Worm (Caenorhabditis elegans) whole organism, L1 larva: ENCODE results near the gene B0303.16.

Experiments used
- C04F5.9 ChIP-seq: sonication (generic microtip); optimal IDR thresholded peaks from 2 replicates; lab custom pipeline; 2016; ENCODE audit warnings: missing genetic modification characterization, missing compliant biosample characterization
- C34B4.2 ChIP-seq: sonication (generic microtip); optimal IDR thresholded peaks from 2 replicates; lab custom pipeline; 2017; ENCODE audit warnings: mild to moderate bottlenecking, missing genetic modification characterization, missing compliant biosample characterization
- F16B12.6 ChIP-seq: fragments of 150-350 bp; optimal IDR thresholded peaks from 2 replicates; lab custom pipeline; 2014; ENCODE audit warnings: missing biosample characterization, missing genetic modification characterization
- Y116A8C.19 ChIP-seq: sonication (generic microtip); optimal IDR thresholded peaks from 2 replicates; lab custom pipeline; 2016; ENCODE audit warnings: missing compliant biosample characterization, missing genetic modification characterization, borderline replicate concordance
- aha-1 ChIP-seq: fragments of 150-350 bp; optimal IDR thresholded peaks from 2 replicates; lab custom pipeline; 2014; ENCODE audit warnings: missing biosample characterization, missing genetic modification characterization
- alr-1 ChIP-seq: fragments of 200-800 bp; sonication (Bioruptor generic); optimal IDR thresholded peaks from 2 replicates; lab custom pipeline; 2018; ENCODE audit warnings: borderline replicate concordance, mild to moderate bottlenecking, missing genetic modification characterization, missing compliant biosample characterization
- ama-1 ChIP-seq: fragments of 150-350 bp; optimal IDR thresholded peaks from 2 replicates; lab custom pipeline; 2014
- ceh-63 ChIP-seq: fragments of 200-800 bp; sonication (Bioruptor generic); optimal IDR thresholded peaks from 2 replicates; lab custom pipeline; 2018; ENCODE audit warnings: mild to moderate bottlenecking, missing genetic modification characterization, missing compliant biosample characterization
- ces-1 ChIP-seq: fragments of 150-350 bp; optimal IDR thresholded peaks from 2 replicates; lab custom pipeline; 2014; ENCODE audit warnings: missing biosample characterization, missing genetic modification reagents, missing genetic modification characterization
- dsc-1 ChIP-seq: sonication (generic microtip); optimal IDR thresholded peaks from 2 replicates; lab custom pipeline; 2016; ENCODE audit warnings: mild to moderate bottlenecking, missing genetic modification characterization, missing compliant biosample characterization
- efl-1 ChIP-seq, 4 experiments: fragments of 150-350 bp; optimal IDR thresholded peaks in 3 of 4; peaks in 1 of 4; 1 replicate in 1 of 4; 2 replicates in 3 of 4; lab custom pipeline; 2014; ENCODE audit warnings: missing biosample characterization in 2 of 4, missing genetic modification characterization in 2 of 4, missing genetic modification reagents in 2 of 4
- efl-3 ChIP-seq: fragments of 200-800 bp; sonication (Bioruptor generic); optimal IDR thresholded peaks from 2 replicates; lab custom pipeline; 2018; ENCODE audit warnings: mild to moderate bottlenecking, missing genetic modification characterization, missing compliant biosample characterization
- elt-2 ChIP-seq: sonication (generic microtip); optimal IDR thresholded peaks from 2 replicates; lab custom pipeline; 2016; ENCODE audit warnings: missing genetic modification characterization, mild to moderate bottlenecking, inconsistent platforms, missing compliant biosample characterization, missing genetic modification reagents
- elt-3 ChIP-seq, 6 experiments: fragments of 150-350 bp in 1 of 6; sonication (generic microtip); optimal IDR thresholded peaks; 2 replicates each; lab custom pipeline; 2017 to 2018; ENCODE audit warnings: missing biosample characterization in 6 of 6, missing genetic modification characterization in 6 of 6, inconsistent platforms in 1 of 6
- ets-5 ChIP-seq: fragments of 200-800 bp; sonication (Bioruptor generic); IDR thresholded peaks from 2 replicates; pipeline ENCODE4 v1.3.6; 2022; ENCODE audit warnings: missing genetic modification characterization, missing compliant biosample characterization
- fkh-10 ChIP-seq: sonication (generic microtip); optimal IDR thresholded peaks from 2 replicates; lab custom pipeline; 2017; ENCODE audit warnings: missing biosample characterization, missing genetic modification reagents, missing genetic modification characterization
- fkh-4 ChIP-seq: sonication (generic microtip); optimal IDR thresholded peaks from 2 replicates; lab custom pipeline; 2016; ENCODE audit warnings: missing compliant biosample characterization, missing genetic modification characterization, borderline replicate concordance
- fos-1 ChIP-seq: fragments of 150-350 bp; optimal IDR thresholded peaks from 2 replicates; lab custom pipeline; 2014; ENCODE audit warnings: missing biosample characterization, missing genetic modification characterization
- grh-1 ChIP-seq: fragments of 200-800 bp; sonication (Bioruptor generic); IDR thresholded peaks from 2 replicates; pipeline ENCODE4 v1.3.6; 2022; ENCODE audit warnings: missing genetic modification reagents, missing genetic modification characterization, missing compliant biosample characterization
- hpl-2 ChIP-seq: fragments of 150-350 bp; optimal IDR thresholded peaks from 2 replicates; lab custom pipeline; 2014; ENCODE audit warnings: missing biosample characterization, missing genetic modification reagents, missing genetic modification characterization
- jun-1 ChIP-seq: fragments of 150-350 bp; optimal IDR thresholded peaks from 2 replicates; lab custom pipeline; 2014; ENCODE audit warnings: missing biosample characterization, missing genetic modification reagents, missing genetic modification characterization
- lin-13 ChIP-seq: fragments of 150-350 bp; optimal IDR thresholded peaks from 2 replicates; lab custom pipeline; 2014; ENCODE audit warnings: missing biosample characterization, missing genetic modification reagents, missing genetic modification characterization
- lin-14 ChIP-seq: fragments of 200-800 bp; sonication (Bioruptor generic); optimal IDR thresholded peaks from 2 replicates; lab custom pipeline; 2018; ENCODE audit warnings: mild to moderate bottlenecking, missing genetic modification characterization, moderate library complexity, missing compliant biosample characterization
- lin-15B ChIP-seq: fragments of 150-350 bp; sonication (generic microtip); optimal IDR thresholded peaks from 3 replicates; lab custom pipeline; 2014; ENCODE audit warnings: missing biosample characterization, missing genetic modification characterization
- lin-35 ChIP-seq, 2 experiments: fragments of 150-350 bp; optimal IDR thresholded peaks; 2 replicates each; lab custom pipeline; 2014; ENCODE audit warnings: missing biosample characterization in 2 of 2, missing genetic modification characterization in 2 of 2, missing genetic modification reagents in 2 of 2
- lin-39 ChIP-seq: fragments of 150-350 bp; optimal IDR thresholded peaks from 2 replicates; lab custom pipeline; 2014; ENCODE audit warnings: missing biosample characterization, missing genetic modification reagents, missing genetic modification characterization
- lsy-2 ChIP-seq, 2 experiments: fragments of 150-350 bp; optimal IDR thresholded peaks; 2 replicates each; lab custom pipeline; 2014; ENCODE audit warnings: missing biosample characterization in 2 of 2, missing genetic modification characterization in 2 of 2
- mdl-1 ChIP-seq, 2 experiments: fragments of 150-350 bp; optimal IDR thresholded peaks; 2 replicates each; lab custom pipeline; 2014 to 2017; ENCODE audit warnings: missing biosample characterization in 2 of 2, missing genetic modification characterization in 2 of 2, inconsistent platforms in 1 of 2
- mef-2 ChIP-seq: fragments of 150-350 bp; optimal IDR thresholded peaks from 2 replicates; lab custom pipeline; 2014; ENCODE audit warnings: missing biosample characterization, missing genetic modification characterization
- nhr-12 ChIP-seq: sonication (generic microtip); optimal IDR thresholded peaks from 2 replicates; lab custom pipeline; 2017; ENCODE audit warnings: missing biosample characterization, missing genetic modification characterization
- nhr-19 ChIP-seq: fragments of 200-800 bp; sonication (Bioruptor generic); conservative IDR thresholded peaks from 2 replicates; pipeline ENCODE4 v1.3.6; 2022; ENCODE audit warnings: missing genetic modification characterization, missing compliant biosample characterization
- nhr-20 ChIP-seq: sonication (generic microtip); optimal IDR thresholded peaks from 2 replicates; lab custom pipeline; 2016; ENCODE audit warnings: mild to moderate bottlenecking, missing genetic modification characterization, missing compliant biosample characterization
- nhr-47 ChIP-seq: sonication (generic microtip); optimal IDR thresholded peaks from 2 replicates; lab custom pipeline; 2016; ENCODE audit warnings: mild to moderate bottlenecking, missing genetic modification characterization, moderate library complexity, missing compliant biosample characterization
- nhr-77 ChIP-seq: fragments of 150-350 bp; optimal IDR thresholded peaks from 2 replicates; lab custom pipeline; 2014; ENCODE audit warnings: missing biosample characterization, missing genetic modification characterization
- nhr-84 ChIP-seq: sonication (generic microtip); optimal IDR thresholded peaks from 2 replicates; lab custom pipeline; 2017; ENCODE audit warnings: missing biosample characterization, missing genetic modification characterization
- nhr-85 ChIP-seq: sonication (generic microtip); peaks from one replicate; lab custom pipeline; 2016; ENCODE audit warnings: missing genetic modification characterization, inconsistent platforms, missing compliant biosample characterization
- pag-3 ChIP-seq: sonication (generic microtip); optimal IDR thresholded peaks from 2 replicates; lab custom pipeline; 2017; ENCODE audit warnings: missing genetic modification characterization, mild to moderate bottlenecking, missing compliant biosample characterization, antibody characterized with exemption, borderline replicate concordance; ENCODE audit not compliant: insufficient read depth
- pax-3 ChIP-seq: fragments of 200-800 bp; sonication (Bioruptor generic); optimal IDR thresholded peaks from 2 replicates; lab custom pipeline; 2018; ENCODE audit warnings: mild to moderate bottlenecking, missing genetic modification characterization, moderate library complexity, missing compliant biosample characterization
- pqm-1 ChIP-seq: sonication (generic microtip); optimal IDR thresholded peaks from 3 replicates; lab custom pipeline; 2017; ENCODE audit warnings: missing biosample characterization, missing genetic modification characterization
- rnt-1 ChIP-seq: sonication (generic microtip); optimal IDR thresholded peaks from 2 replicates; lab custom pipeline; 2016; ENCODE audit warnings: mild to moderate bottlenecking, missing genetic modification characterization, moderate library complexity, missing compliant biosample characterization
- skn-1 ChIP-seq: fragments of 150-350 bp; optimal IDR thresholded peaks from 2 replicates; lab custom pipeline; 2014; ENCODE audit warnings: missing biosample characterization, missing genetic modification characterization
- snpc-4 ChIP-seq: fragments of 150-350 bp; optimal IDR thresholded peaks from 2 replicates; lab custom pipeline; 2014; ENCODE audit warnings: missing biosample characterization, missing genetic modification characterization
- snu-23 ChIP-seq: sonication (generic microtip); optimal IDR thresholded peaks from 2 replicates; lab custom pipeline; 2016; ENCODE audit warnings: missing genetic modification characterization, missing compliant biosample characterization
- sox-4 ChIP-seq: sonication (generic microtip); optimal IDR thresholded peaks from 2 replicates; lab custom pipeline; 2016; ENCODE audit warnings: missing genetic modification characterization, missing compliant biosample characterization
- tlp-1 ChIP-seq: fragments of 150-350 bp; optimal IDR thresholded peaks from 2 replicates; lab custom pipeline; 2014; ENCODE audit warnings: missing biosample characterization, missing genetic modification characterization
- unc-130 ChIP-seq: fragments of 150-350 bp; optimal IDR thresholded peaks from 2 replicates; lab custom pipeline; 2017; ENCODE audit warnings: missing biosample characterization, missing genetic modification characterization, inconsistent platforms
- unc-30 ChIP-seq: sonication (generic microtip); optimal IDR thresholded peaks from 2 replicates; lab custom pipeline; 2017; ENCODE audit warnings: missing biosample characterization, missing genetic modification characterization
- unc-86 ChIP-seq: sonication (generic microtip); optimal IDR thresholded peaks from 2 replicates; lab custom pipeline; 2016; ENCODE audit warnings: missing genetic modification characterization, missing compliant biosample characterization
- unc-98 ChIP-seq: fragments of 200-800 bp; sonication (Bioruptor generic); IDR thresholded peaks from 2 replicates; pipeline ENCODE4 v1.3.6; 2022; ENCODE audit warnings: missing genetic modification characterization, missing compliant biosample characterization
- zip-4 ChIP-seq: fragments of 200-800 bp; sonication (Bioruptor generic); optimal IDR thresholded peaks from 2 replicates; lab custom pipeline; 2018; ENCODE audit warnings: mild to moderate bottlenecking, missing genetic modification characterization, moderate library complexity, missing compliant biosample characterization

B0303.16 gene

ce11 chrIII:8739786-8740185 is 34.9 kb downstream of the B0303.16 start (continued):
- TF ChIP-seq ces-1 (GFP tag; lab: Kevin White, UChicago) (no peak), efl-1 (optimal IDR thresholded peaks at IDR 0.05; lab: Kevin White, UChicago) (peak in 1 of 2 experiments; percentile 10), efl-1 (GFP tag; optimal IDR thresholded peaks at IDR 0.05 in 1 of 2; lab: Kevin White, UChicago) (peak; percentile 3 to 84), pqm-1 (tag; lab: Kevin White, UChicago) (no peak), pag-3 (tag; lab: Kevin White, UChicago) (no peak), Y116A8C.19 (no peak), nhr-12 (no peak), nhr-84 (tag; lab: Kevin White, UChicago) (no peak), lin-14 (GFP tag; lab: Kevin White, UChicago) (peak; percentile 42), snpc-4 (tag; lab: Kevin White, UChicago) (no peak), C04F5.9 (tag; lab: Kevin White, UChicago) (no peak), nhr-20 (tag; lab: Kevin White, UChicago) (no peak), ets-5 (GFP tag; lab: Robert Waterston, UW) (no peak), dsc-1 (tag; lab: Kevin White, UChicago) (no peak), nhr-85 (tag; lab: Kevin White, UChicago) (no peak), lin-35 (GFP tag; optimal IDR thresholded peaks at IDR 0.05; lab: Kevin White, UChicago) (peak; percentile 18 to 45), skn-1 (tag; lab: Kevin White, UChicago) (no peak), lin-39 (tag; lab: Kevin White, UChicago) (no peak), fos-1 (tag; lab: Kevin White, UChicago) (no peak), fkh-4 (tag; lab: Kevin White, UChicago) (no peak), unc-130 (tag; lab: Kevin White, UChicago) (no peak), ceh-63 (GFP tag; lab: Kevin White, UChicago) (no peak), unc-30 (no peak), mef-2 (no peak), zip-4 (no peak), elt-2 (tag; lab: Kevin White, UChicago) (no peak), aha-1 (tag; lab: Kevin White, UChicago) (no peak), C34B4.2 (no peak), grh-1 (GFP tag; lab: Robert Waterston, UW) (no peak), alr-1 (no peak), unc-98 (GFP tag; lab: Robert Waterston, UW) (no peak), nhr-47 (tag; lab: Kevin White, UChicago) (no peak), snu-23 (peak; percentile 25), lsy-2 (tag; optimal IDR thresholded peaks at IDR 0.05; lab: Kevin White, UChicago) (peak in 1 of 2 experiments; percentile 23), lin-15B (tag; lab: Kevin White, UChicago) (no peak), nhr-19 (GFP tag; lab: Robert Waterston, UW) (peak; percentile 54)

- TF ChIP-seq unc-86 (tag; lab: Kevin White, UChicago) (peak; percentile 94), efl-3 (GFP tag; lab: Kevin White, UChicago) (peak; percentile 53), mdl-1 (tag; optimal IDR thresholded peaks at IDR 0.05; lab: Kevin White, UChicago) (peak in 1 of 2 experiments; percentile 85), sox-4 (tag; lab: Kevin White, UChicago) (peak; percentile 81), snpc-4 (tag; lab: Kevin White, UChicago) (peak; percentile 84), lin-13 (GFP tag; lab: Kevin White, UChicago) (peak; percentile 92), jun-1 (tag; lab: Kevin White, UChicago) (peak; percentile 87), efl-1 (optimal IDR thresholded peaks at IDR 0.05; lab: Kevin White, UChicago) (peak; percentile 97 to 100), efl-1 (GFP tag; optimal IDR thresholded peaks at IDR 0.05 in 1 of 2; lab: Kevin White, UChicago) (peak; percentile 99 to 100), ama-1 (lab: Kevin White, UChicago) (peak; percentile 74), elt-3 (tag; optimal IDR thresholded peaks at IDR 0.05; lab: Kevin White, UChicago) (peak in 3 of 6 experiments; percentile 35 to 89 (median 88)), unc-30 (no peak), nhr-19 (GFP tag; lab: Robert Waterston, UW) (peak; percentile 95), fkh-10 (GFP tag; lab: Kevin White, UChicago) (peak; percentile 93), tlp-1 (tag; lab: Kevin White, UChicago) (no peak), nhr-77 (tag; lab: Kevin White, UChicago) (peak; percentile 85), F16B12.6 (tag; lab: Kevin White, UChicago) (peak; percentile 66), pax-3 (peak; percentile 91), hpl-2 (GFP tag; lab: Kevin White, UChicago) (peak; percentile 32), ets-5 (GFP tag; lab: Robert Waterston, UW) (no peak), pag-3 (tag; lab: Kevin White, UChicago) (no peak), rnt-1 (tag; lab: Kevin White, UChicago) (peak; percentile 97), nhr-47 (tag; lab: Kevin White, UChicago) (peak; percentile 97), fkh-4 (tag; lab: Kevin White, UChicago) (peak; percentile 72), C34B4.2 (peak; percentile 49)
These were observed 36.5 kb downstream of the B0303.16 start, which contains the start of gene pdhk-2 for ce11 chrIII:8741276-8741860. Gene pdhk-2, minus strand, starts transcription at chrIII:8741412.
